Worm (Caenorhabditis elegans) whole organism, L4 larva: Measurements from ENCODE around the gene F36D4.6.

Experiments
- D1046.2 ChIP-seq: fragments of 200-800 bp; sonication (Bioruptor generic); IDR thresholded peaks from 2 replicates; pipeline ENCODE4 v1.3.6; 2022; ENCODE audit warnings: missing genetic modification characterization, missing compliant biosample characterization
- Y105C5A.15 ChIP-seq: fragments of 200-800 bp; sonication (Bioruptor generic); IDR thresholded peaks from 2 replicates; pipeline ENCODE4 v1.3.6; 2022; ENCODE audit warnings: missing genetic modification characterization, missing compliant biosample characterization
- Y48G9A.11 ChIP-seq: fragments of 200-800 bp; sonication (Bioruptor generic); IDR thresholded peaks from 2 replicates; pipeline ENCODE4 v1.3.6; 2022; ENCODE audit warnings: missing genetic modification reagents, missing genetic modification characterization, missing compliant biosample characterization
- aha-1 ChIP-seq: fragments of 150-350 bp; peaks from one replicate; lab custom pipeline; 2014; ENCODE audit warnings: missing biosample characterization, missing genetic modification characterization
- ama-1 ChIP-seq: fragments of 150-350 bp; optimal IDR thresholded peaks from 2 replicates; lab custom pipeline; 2014; ENCODE audit warnings: inconsistent platforms, mixed read lengths
- arid-1 ChIP-seq: fragments of 200-800 bp; sonication (Bioruptor generic); conservative IDR thresholded peaks from 2 replicates; pipeline ENCODE4 v1.3.6; 2022; ENCODE audit warnings: missing genetic modification reagents, missing genetic modification characterization, missing compliant biosample characterization
- ceh-20 ChIP-seq: fragments of 200-800 bp; sonication (Bioruptor generic); IDR thresholded peaks from 2 replicates; pipeline ENCODE4 v1.3.6; 2022; ENCODE audit warnings: missing genetic modification reagents, missing genetic modification characterization, missing compliant biosample characterization
- ceh-28 ChIP-seq: fragments of 150-350 bp; optimal IDR thresholded peaks from 2 replicates; lab custom pipeline; 2014; ENCODE audit warnings: missing biosample characterization, missing genetic modification reagents, missing genetic modification characterization
- ceh-32 ChIP-seq: sonication (generic microtip); optimal IDR thresholded peaks from 2 replicates; lab custom pipeline; 2016; ENCODE audit warnings: mild to moderate bottlenecking, missing genetic modification characterization, missing compliant biosample characterization; ENCODE audit not compliant: poor library complexity
- ces-1 ChIP-seq: fragments of 150-350 bp; sonication (generic microtip); optimal IDR thresholded peaks from 4 replicates; lab custom pipeline; 2014; ENCODE audit warnings: missing biosample characterization, missing genetic modification reagents, missing genetic modification characterization
- daf-16 ChIP-seq, 3 experiments: sonication (generic microtip); optimal IDR thresholded peaks; 2 replicates each; lab custom pipeline; 2016 to 2017; ENCODE audit warnings: missing genetic modification characterization in 3 of 3, missing genetic modification reagents in 3 of 3, mild to moderate bottlenecking in 2 of 3, missing compliant biosample characterization in 2 of 3, missing biosample characterization in 1 of 3, moderate library complexity in 1 of 3
- dmd-9 ChIP-seq: fragments of 200-800 bp; sonication (Bioruptor generic); IDR thresholded peaks from 2 replicates; pipeline ENCODE4 v1.3.6; 2022; ENCODE audit warnings: missing genetic modification reagents, missing genetic modification characterization, missing compliant biosample characterization
- duxl-1 ChIP-seq: sonication (generic microtip); optimal IDR thresholded peaks from 2 replicates; lab custom pipeline; 2016; ENCODE audit warnings: mild to moderate bottlenecking, missing genetic modification characterization, moderate library complexity, missing compliant biosample characterization; ENCODE audit not compliant: poor library complexity
- dve-1 ChIP-seq: sonication (generic microtip); optimal IDR thresholded peaks from 2 replicates; lab custom pipeline; 2017; ENCODE audit warnings: antibody characterized with exemption, mild to moderate bottlenecking, missing genetic modification characterization, missing compliant biosample characterization; ENCODE audit not compliant: insufficient read depth
- hlh-11 ChIP-seq: fragments of 200-800 bp; sonication (Bioruptor generic); optimal IDR thresholded peaks from 2 replicates; lab custom pipeline; 2018; ENCODE audit warnings: mild to moderate bottlenecking, missing genetic modification characterization, missing compliant biosample characterization
- hlh-30 ChIP-seq: sonication (generic microtip); optimal IDR thresholded peaks from 2 replicates; lab custom pipeline; 2017; ENCODE audit warnings: antibody characterized with exemption, mild to moderate bottlenecking, missing genetic modification characterization, missing compliant biosample characterization; ENCODE audit not compliant: insufficient read depth
- hmg-1.1 ChIP-seq: fragments of 200-800 bp; sonication (Bioruptor generic); IDR thresholded peaks from 2 replicates; pipeline ENCODE4 v1.3.6; 2022; ENCODE audit warnings: missing genetic modification reagents, missing genetic modification characterization, missing compliant biosample characterization
- lin-13 ChIP-seq: fragments of 150-350 bp; optimal IDR thresholded peaks from 2 replicates; lab custom pipeline; 2014; ENCODE audit warnings: missing biosample characterization, missing genetic modification reagents, missing genetic modification characterization
- lin-15B ChIP-seq: fragments of 150-350 bp; sonication (generic microtip); optimal IDR thresholded peaks from 3 replicates; lab custom pipeline; 2014; ENCODE audit warnings: missing biosample characterization, missing genetic modification characterization
- lin-29 ChIP-seq: fragments of 200-800 bp; sonication (Bioruptor generic); IDR thresholded peaks from 2 replicates; pipeline ENCODE4 v1.3.6; 2022; ENCODE audit warnings: missing genetic modification reagents, missing genetic modification characterization, missing compliant biosample characterization
- lir-3 ChIP-seq: sonication (generic microtip); optimal IDR thresholded peaks from 2 replicates; lab custom pipeline; 2016; ENCODE audit warnings: mild to moderate bottlenecking, missing genetic modification characterization, missing compliant biosample characterization
- madf-9 ChIP-seq: fragments of 200-800 bp; sonication (Bioruptor generic); conservative IDR thresholded peaks from 2 replicates; pipeline ENCODE4 v1.3.6; 2022; ENCODE audit warnings: missing genetic modification reagents, missing genetic modification characterization, missing compliant biosample characterization
- mdl-1 ChIP-seq, 2 experiments: fragments of 150-350 bp in 1 of 2; sonication (generic microtip) in 1 of 2; optimal IDR thresholded peaks; 2 replicates each; lab custom pipeline; 2014 to 2017; ENCODE audit warnings: missing biosample characterization in 2 of 2, missing genetic modification characterization in 2 of 2
- mep-1 ChIP-seq: fragments of 150-350 bp; sonication (generic microtip); optimal IDR thresholded peaks from 3 replicates; lab custom pipeline; 2014; ENCODE audit warnings: missing biosample characterization, missing genetic modification characterization
- nhr-102 ChIP-seq: sonication (generic microtip); optimal IDR thresholded peaks from 2 replicates; lab custom pipeline; 2016; ENCODE audit warnings: mild to moderate bottlenecking, missing genetic modification characterization, moderate library complexity, missing compliant biosample characterization
- nhr-11 ChIP-seq: fragments of 150-350 bp; optimal IDR thresholded peaks from 2 replicates; lab custom pipeline; 2014; ENCODE audit warnings: missing biosample characterization, missing genetic modification characterization
- nhr-111 ChIP-seq: fragments of 200-800 bp; sonication (Bioruptor generic); optimal IDR thresholded peaks from 2 replicates; lab custom pipeline; 2018; ENCODE audit warnings: mild to moderate bottlenecking, missing genetic modification characterization, missing compliant biosample characterization
- nhr-25 ChIP-seq: sonication (generic microtip); optimal IDR thresholded peaks from 2 replicates; lab custom pipeline; 2017; ENCODE audit warnings: missing genetic modification characterization, mild to moderate bottlenecking, missing compliant biosample characterization, antibody characterized with exemption, moderate library complexity, borderline replicate concordance; ENCODE audit not compliant: insufficient read depth
- nhr-28 ChIP-seq: fragments of 150-350 bp; optimal IDR thresholded peaks from 2 replicates; lab custom pipeline; 2014; ENCODE audit warnings: missing biosample characterization, missing genetic modification characterization
- nhr-41 ChIP-seq: fragments of 200-800 bp; sonication (Bioruptor generic); IDR thresholded peaks from 2 replicates; pipeline ENCODE4 v1.3.6; 2022; ENCODE audit warnings: missing genetic modification reagents, missing genetic modification characterization, missing compliant biosample characterization
- nhr-6 ChIP-seq: fragments of 150-350 bp; optimal IDR thresholded peaks from 2 replicates; lab custom pipeline; 2014; ENCODE audit warnings: missing biosample characterization, missing genetic modification characterization
- pha-4 ChIP-seq, 2 experiments: fragments of 150-350 bp in 1 of 2; fragments of 200-800 bp in 1 of 2; sonication (Bioruptor generic) in 1 of 2; IDR thresholded peaks in 1 of 2; optimal IDR thresholded peaks in 1 of 2; 2 replicates each; pipeline versions ENCODE4 v1.3.6 to Lab custom; 2014 to 2022; ENCODE audit warnings: missing genetic modification characterization in 2 of 2, missing genetic modification reagents in 2 of 2, missing biosample characterization in 1 of 2, missing compliant biosample characterization in 1 of 2
- php-3 ChIP-seq: fragments of 200-800 bp; sonication (Bioruptor generic); IDR thresholded peaks from 2 replicates; pipeline ENCODE4 v1.3.6; 2022; ENCODE audit warnings: missing genetic modification reagents, missing genetic modification characterization, missing compliant biosample characterization
- snpc-1.2 ChIP-seq: fragments of 200-800 bp; sonication (Bioruptor generic); IDR thresholded peaks from 2 replicates; pipeline ENCODE4 v1.3.6; 2022; ENCODE audit warnings: missing genetic modification reagents, missing genetic modification characterization, missing compliant biosample characterization
- snpc-4 ChIP-seq: fragments of 150-350 bp; optimal IDR thresholded peaks from 2 replicates; lab custom pipeline; 2014; ENCODE audit warnings: missing biosample characterization, missing genetic modification characterization
- unc-62 ChIP-seq, 3 experiments: fragments of 150-350 bp in 1 of 3; sonication (generic microtip); optimal IDR thresholded peaks in 2 of 3; peaks in 1 of 3; 1 replicate in 1 of 3; 2 replicates in 2 of 3; lab custom pipeline; 2014 to 2017; ENCODE audit warnings: missing biosample characterization in 3 of 3, missing genetic modification characterization in 3 of 3, missing genetic modification reagents in 3 of 3, missing genotype in 1 of 3
- zag-1 ChIP-seq: fragments of 150-350 bp; optimal IDR thresholded peaks from 2 replicates; lab custom pipeline; 2014; ENCODE audit warnings: missing biosample characterization, missing genetic modification characterization
- zfp-2 ChIP-seq: sonication (generic microtip); optimal IDR thresholded peaks from 2 replicates; lab custom pipeline; 2016; ENCODE audit warnings: mild to moderate bottlenecking, missing genetic modification characterization, missing compliant biosample characterization
- zfp-3 ChIP-seq: fragments of 200-800 bp; sonication (Bioruptor generic); conservative IDR thresholded peaks from 2 replicates; pipeline ENCODE4 v1.3.6; 2022; ENCODE audit warnings: missing genetic modification reagents, missing genetic modification characterization, missing compliant biosample characterization
- zip-11 ChIP-seq: fragments of 200-800 bp; sonication (Bioruptor generic); IDR thresholded peaks from 2 replicates; pipeline ENCODE4 v1.3.6; 2022; ENCODE audit warnings: missing genetic modification characterization, missing compliant biosample characterization

The F36D4.6 gene

ce11 chrV:9462605-9463004 lies 35.6 kb upstream of the F36D4.6 start, which contains the start of gene F07D3.3:
Gene F07D3.3, minus strand, starts transcription at chrV:9462705.
- TF ChIP-seq arid-1 (GFP tag; lab: Robert Waterston, UW) (no peak), ceh-32 (tag; lab: Kevin White, UChicago) (no peak), ceh-20 (GFP tag; lab: Robert Waterston, UW) (no peak), nhr-11 (no peak), php-3 (GFP tag; lab: Robert Waterston, UW) (no peak), snpc-1.2 (GFP tag; lab: Robert Waterston, UW) (no peak), nhr-6 (tag; lab: Kevin White, UChicago) (no peak), snpc-4 (tag; lab: Kevin White, UChicago) (no peak)

ce11 chrV:9457535-9457934 lies 30.6 kb upstream of the F36D4.6 start:
- TF ChIP-seq nhr-25 (tag; lab: Kevin White, UChicago) = no peak
- peak in 1 of 2 experiments; percentile 94 for TF ChIP-seq unc-62 (GFP tag; optimal IDR thresholded peaks at IDR 0.05 in 1 of 2; lab: Kevin White, UChicago)
- no peak for TF ChIP-seq unc-62 (tag; optimal IDR thresholded peaks at IDR 0.05; lab: Kevin White, UChicago)

ce11 chrV:9453933-9454332 lies 27.0 kb upstream of the F36D4.6 start:
- TF ChIP-seq nhr-28 (tag; lab: Kevin White, UChicago) = peak; percentile 42
- peak; percentile 42 for TF ChIP-seq hlh-11 (tag; lab: Kevin White, UChicago)
- TF ChIP-seq dmd-9 (GFP tag; lab: Robert Waterston, UW) = no peak
- peak; percentile 56 for TF ChIP-seq dve-1 (tag; lab: Kevin White, UChicago)
- TF ChIP-seq daf-16 (GFP tag; optimal IDR thresholded peaks at IDR 0.05; lab: Kevin White, UChicago) = no peak
- TF ChIP-seq daf-16 (tag; optimal IDR thresholded peaks at IDR 0.05; lab: Kevin White, UChicago) = peak; percentile 23

- peak; percentile 93 for TF ChIP-seq aha-1 (tag; lab: Kevin White, UChicago)
- TF ChIP-seq nhr-102 = no peak
Measured at ce11 chrV:9453333-9453732, 26.4 kb upstream of the F36D4.6 start.

- no peak for TF ChIP-seq pha-4 (GFP tag; IDR thresholded peaks at IDR 0.05; lab: Robert Waterston, UW)
- peak; percentile 94 for TF ChIP-seq pha-4 (tag; optimal IDR thresholded peaks at IDR 0.05; lab: Kevin White, UChicago)
- TF ChIP-seq lin-13 (GFP tag; lab: Kevin White, UChicago) = no peak
- TF ChIP-seq nhr-25 (tag; lab: Kevin White, UChicago) = no peak
- no peak for TF ChIP-seq nhr-11
- no peak for TF ChIP-seq zfp-2
- no peak for TF ChIP-seq hmg-1.1
- TF ChIP-seq Y48G9A.11 (GFP tag; lab: Robert Waterston, UW) = no peak
- TF ChIP-seq lin-15B (tag; lab: Kevin White, UChicago) = no peak
- no peak for TF ChIP-seq hlh-30 (tag; lab: Kevin White, UChicago)
- TF ChIP-seq zip-11 (GFP tag; lab: Robert Waterston, UW) = no peak
- TF ChIP-seq mep-1 (tag; lab: Kevin White, UChicago) = no peak
- TF ChIP-seq nhr-6 (tag; lab: Kevin White, UChicago) = peak; percentile 22
- TF ChIP-seq zfp-3 (GFP tag; lab: Robert Waterston, UW) = no peak
Measured at ce11 chrV:9451485-9451884, 24.5 kb upstream of the F36D4.6 start.

ce11 chrV:9444618-9445017 lies 17.6 kb upstream of the F36D4.6 start:
- TF ChIP-seq snpc-4 (tag; lab: Kevin White, UChicago) (no peak), Y48G9A.11 (GFP tag; lab: Robert Waterston, UW) (no peak), ceh-20 (GFP tag; lab: Robert Waterston, UW) (no peak), madf-9 (GFP tag; lab: Robert Waterston, UW) (no peak), Y105C5A.15 (GFP tag; lab: Robert Waterston, UW) (no peak), ces-1 (GFP tag; lab: Kevin White, UChicago) (no peak), nhr-11 (no peak), lir-3 (tag; lab: Kevin White, UChicago) (no peak), zag-1 (tag; lab: Kevin White, UChicago) (no peak), ama-1 (lab: Kevin White, UChicago) (no peak), ceh-28 (tag; lab: Kevin White, UChicago) (no peak), D1046.2 (GFP tag; lab: Robert Waterston, UW) (no peak), duxl-1 (tag; lab: Kevin White, UChicago) (no peak), mdl-1 (tag; optimal IDR thresholded peaks at IDR 0.05; lab: Kevin White, UChicago) (no peak), lin-29 (GFP tag; lab: Robert Waterston, UW) (no peak), nhr-41 (no peak), nhr-111 (GFP tag; lab: Kevin White, UChicago) (no peak)
